Fruit fly (Drosophila melanogaster) whole organism, embryonic: ENCODE results near the gene Acph-1.
A peak's percentile ranks its signal among the peaks of the same experiment; 100 is the strongest.

ENCODE experiments used
- CG10147 ChIP-seq: fragments of 200-800 bp; sonication (Bioruptor generic); optimal IDR thresholded peaks from 2 replicates; lab custom pipeline; 2019; ENCODE audit warnings: missing biosample characterization, mild to moderate bottlenecking, missing genetic modification characterization, moderate library complexity
- CG2120 ChIP-seq: fragments of 200-800 bp; sonication (Bioruptor generic); optimal IDR thresholded peaks from 3 replicates; lab custom pipeline; 2016; ENCODE audit warnings: missing biosample characterization, missing genetic modification characterization
- CG32532 ChIP-seq: fragments of 200-800 bp; sonication (Bioruptor generic); IDR thresholded peaks from 2 replicates; pipeline ENCODE4 v1.3.6; 2022; ENCODE audit warnings: missing biosample characterization, missing genetic modification characterization
- Hsf ChIP-seq: fragments of 200-800 bp; sonication (Bioruptor generic); optimal IDR thresholded peaks from 3 replicates; lab custom pipeline; 2016; ENCODE audit warnings: missing biosample characterization, missing genetic modification characterization
- YL-1 ChIP-seq: fragments of 200-800 bp; sonication (Bioruptor generic); optimal IDR thresholded peaks from 3 replicates; lab custom pipeline; 2017; ENCODE audit warnings: missing biosample characterization, mild to moderate bottlenecking, missing genetic modification characterization
- cwo ChIP-seq: fragments of 200-800 bp; sonication (Bioruptor generic); optimal IDR thresholded peaks from 3 replicates; lab custom pipeline; 2017; ENCODE audit warnings: missing biosample characterization, missing genetic modification characterization, mild to moderate bottlenecking, moderate library complexity, missing genetic modification reagents
- pan ChIP-seq, 4 experiments: fragments of >200 bp in 3 of 4; fragments of 200-800 bp in 1 of 4; sonication (Bioruptor generic) in 1 of 4; optimal IDR thresholded peaks in 3 of 4; IDR thresholded peaks in 1 of 4; 2 replicates each; pipeline versions ENCODE4 v1.3.6 to Lab custom; 2017 to 2022; ENCODE audit warnings: missing biosample characterization in 2 of 4, missing genetic modification characterization in 2 of 4, mixed read lengths in 1 of 4
- twi ChIP-seq: fragments of 200-800 bp; optimal IDR thresholded peaks from 2 replicates; lab custom pipeline; 2019; ENCODE audit warnings: missing biosample characterization, mild to moderate bottlenecking, missing genetic modification characterization, moderate library complexity

- TF ChIP-seq CG2120 (GFP tag; lab: Kevin White, UChicago) (no peak), CG32532 (GFP tag; lab: Robert Waterston, UW) (0 out of 2 replicates have a peak, but pooled peaks have one; percentile 15), cwo (GFP tag; lab: Kevin White, UChicago) (no peak), CG10147 (no peak), pan (optimal IDR thresholded peaks at IDR 0.05; lab: Kevin White, UChicago) (no peak), pan (GFP tag; optimal IDR thresholded peaks at IDR 0.05 in 1 of 2, IDR thresholded peaks at IDR 0.05 in 1 of 2) (peak in 1 of 2 experiments; percentile 20), Hsf (no peak), twi (no peak), YL-1 (GFP tag; lab: Kevin White, UChicago) (no peak)
These were observed 11.2 kb downstream of the Acph-1 start for dm6 chr3R:29982027-29982426.
